In the genomic region with DNA sequence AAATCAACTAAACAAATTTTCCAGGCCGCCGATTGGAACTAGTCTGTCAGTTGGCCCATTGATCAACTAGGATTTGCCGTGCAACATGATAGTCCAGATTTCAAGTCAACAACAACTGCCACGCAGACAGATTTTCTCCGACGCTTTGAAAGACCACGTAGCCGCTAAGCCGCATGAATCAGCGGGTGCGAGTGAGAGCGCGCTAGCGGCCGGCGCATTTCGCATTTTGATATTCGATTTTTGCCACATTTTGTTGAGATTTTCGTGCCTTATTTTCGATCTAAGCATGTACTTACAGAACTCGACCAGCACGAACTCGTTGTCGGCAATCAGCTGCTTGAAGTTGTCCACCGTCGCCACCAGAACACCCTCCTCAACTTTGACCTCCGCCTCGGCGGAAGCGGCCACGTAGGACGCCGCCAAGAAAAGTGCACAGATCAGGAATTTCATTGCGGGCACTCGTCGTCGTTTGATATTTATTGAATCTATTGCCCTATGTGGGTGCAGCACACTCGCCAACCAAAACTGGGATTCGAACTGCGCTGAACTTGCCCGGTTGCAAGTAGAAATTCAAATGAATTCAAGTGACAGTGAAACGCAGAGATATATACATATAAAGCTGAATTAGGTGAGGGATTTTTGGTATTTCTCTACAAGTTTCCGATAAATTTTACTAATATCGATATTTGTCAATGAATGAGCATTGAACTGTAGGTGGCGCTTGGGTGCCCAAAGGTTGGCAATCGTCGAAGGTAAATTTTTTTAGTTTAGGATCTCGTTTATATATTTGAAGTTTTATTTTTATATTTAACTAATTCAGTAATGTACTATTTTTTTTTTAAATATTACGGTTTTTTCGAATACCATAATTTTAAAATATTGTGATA, we compare ENCODE assay signal across 6 fruit fly cellular contexts.
TF ChIP-seq lines count a peak whose summit lies in the region.

Gene Pdi (minus strand): TSS at position 837 of the 887 bp plus-strand sequence.

- TF ChIP-seq CTCF in S2 (optimal IDR thresholded peaks at IDR 0.05; lab: Kevin White, UChicago), result peak; percentile 87 to 94
- TF ChIP-seq CTCF in whole organism, embryonic (GFP tag; optimal IDR thresholded peaks at IDR 0.05; lab: Kevin White, UChicago), result peak; percentile 97

TF ChIP-seq in whole organism, adult, 20 proteins besides CTCF, POLR2A, EP300 and RAD21 (continues in another document):
- TF ChIP-seq CG5204 (GFP tag; optimal IDR thresholded peaks at IDR 0.05; lab: Kevin White, UChicago) (no peak), bab1 (GFP tag; optimal IDR thresholded peaks at IDR 0.05; lab: Kevin White, UChicago) (peak; percentile 81), cnc (optimal IDR thresholded peaks at IDR 0.05; lab: Kevin White, UChicago) (no peak), CG33017 (tag; optimal IDR thresholded peaks at IDR 0.05; lab: Kevin White, UChicago) (peak; percentile 51), Crg-1 (GFP tag; optimal IDR thresholded peaks at IDR 0.05; lab: Kevin White, UChicago) (peak; percentile 6), tj (GFP tag; optimal IDR thresholded peaks at IDR 0.05; lab: Kevin White, UChicago) (peak; percentile 77), CG1620 (GFP tag; optimal IDR thresholded peaks at IDR 0.05; lab: Kevin White, UChicago) (peak; percentile 57), Hr96 (GFP tag; optimal IDR thresholded peaks at IDR 0.05; lab: Kevin White, UChicago) (peak; percentile 36), CG12768 (GFP tag; optimal IDR thresholded peaks at IDR 0.05; lab: Kevin White, UChicago) (peak; percentile 34), ovo (GFP tag; optimal IDR thresholded peaks at IDR 0.05; lab: Kevin White, UChicago) (no peak), Mnt (GFP tag; optimal IDR thresholded peaks at IDR 0.05; lab: Kevin White, UChicago) (peak; percentile 33), CG14711 (tag; optimal IDR thresholded peaks at IDR 0.05; lab: Kevin White, UChicago) (no peak), CG11617 (GFP tag; optimal IDR thresholded peaks at IDR 0.05; lab: Kevin White, UChicago) (no peak), toe (GFP tag; optimal IDR thresholded peaks at IDR 0.05; lab: Kevin White, UChicago) (peak; percentile 41), Clk (GFP tag; optimal IDR thresholded peaks at IDR 0.05; lab: Kevin White, UChicago) (no peak), kay (GFP tag; lab: Kevin White, UChicago; ENCODE audit: borderline replicate concordance) (peak; percentile 28)

TF ChIP-seq in whole organism, embryonic, 481 proteins besides CTCF, POLR2A, EP300 and RAD21 (continues in another document):
- TF ChIP-seq trh (GFP tag; optimal IDR thresholded peaks at IDR 0.05; lab: Kevin White, UChicago) (peak; percentile 1), gcm2 (GFP tag; optimal IDR thresholded peaks at IDR 0.05; lab: Kevin White, UChicago) (peak; percentile 51), Hr3 (GFP tag; optimal IDR thresholded peaks at IDR 0.05; lab: Kevin White, UChicago) (peak; percentile 9), Dbx (GFP tag; IDR thresholded peaks at IDR 0.05; lab: Robert Waterston, UW) (0 out of 3 replicates have a peak, but pooled peaks have one; percentile 33), NfI (GFP tag; optimal IDR thresholded peaks at IDR 0.05; lab: Kevin White, UChicago) (peak; percentile 10), HLH54F (GFP tag; optimal IDR thresholded peaks at IDR 0.05; lab: Kevin White, UChicago) (no peak), vnd (GFP tag; IDR thresholded peaks at IDR 0.05; lab: Robert Waterston, UW; ENCODE audit: partially characterized antibody) (peak; percentile 49; the same call in 2 of the 3 replicates), Fer1 (GFP tag; optimal IDR thresholded peaks at IDR 0.05; lab: Kevin White, UChicago) (peak; percentile 29), CG15696 (tag; optimal IDR thresholded peaks at IDR 0.05; lab: Kevin White, UChicago) (peak; percentile 43), Asciz (GFP tag; optimal IDR thresholded peaks at IDR 0.05; lab: Kevin White, UChicago) (no peak), D19B (GFP tag; optimal IDR thresholded peaks at IDR 0.05; lab: Kevin White, UChicago) (no peak), CG3407 (GFP tag; optimal IDR thresholded peaks at IDR 0.05; lab: Kevin White, UChicago) (peak; percentile 25), CG17829 (tag; optimal IDR thresholded peaks at IDR 0.05; lab: Kevin White, UChicago) (peak; percentile 62), gem (tag; optimal IDR thresholded peaks at IDR 0.05; lab: Kevin White, UChicago) (peak; percentile 32), CG7556 (GFP tag; optimal IDR thresholded peaks at IDR 0.05; lab: Kevin White, UChicago) (no peak)

TF ChIP-seq in whole organism, prepupa, 60 proteins besides CTCF, POLR2A, EP300 and RAD21 (continues in another document):
- TF ChIP-seq Sox102F (GFP tag; optimal IDR thresholded peaks at IDR 0.05; lab: Kevin White, UChicago) (peak; percentile 37), CG15336 (GFP tag; IDR thresholded peaks at IDR 0.05; lab: Robert Waterston, UW) (peak; percentile 12; the same call in 1 of the 2 replicates), Smox (GFP tag; optimal IDR thresholded peaks at IDR 0.05; lab: Kevin White, UChicago) (no peak), CG6163 (GFP tag; IDR thresholded peaks at IDR 0.05; lab: Robert Waterston, UW) (peak; percentile 40; the same call in 2 of the 3 replicates), Hr39 (GFP tag; optimal IDR thresholded peaks at IDR 0.05; lab: Kevin White, UChicago) (no peak), dsx (GFP tag; optimal IDR thresholded peaks at IDR 0.05; lab: Kevin White, UChicago; ENCODE audit: poor library complexity, severe bottlenecking) (peak; percentile 20), svp (GFP tag; lab: Kevin White, UChicago) (peak; percentile 82), esn (GFP tag; optimal IDR thresholded peaks at IDR 0.05; lab: Kevin White, UChicago) (peak; percentile 35), spab (GFP tag; optimal IDR thresholded peaks at IDR 0.05; lab: Kevin White, UChicago) (no peak), Eip78C (GFP tag; lab: Kevin White, UChicago) (peak; percentile 81), net (GFP tag; optimal IDR thresholded peaks at IDR 0.05; lab: Kevin White, UChicago) (peak; percentile 15), lz (GFP tag; optimal IDR thresholded peaks at IDR 0.05; lab: Kevin White, UChicago) (peak; percentile 16), pdm3 (GFP tag; optimal IDR thresholded peaks at IDR 0.05; lab: Kevin White, UChicago) (no peak), CG16779 (tag; optimal IDR thresholded peaks at IDR 0.05; lab: Kevin White, UChicago) (peak; percentile 23), CG11762 (GFP tag; optimal IDR thresholded peaks at IDR 0.05; lab: Kevin White, UChicago; ENCODE audit: insufficient read depth) (no peak), CG34406 (GFP tag; optimal IDR thresholded peaks at IDR 0.05; lab: Kevin White, UChicago) (no peak)

TF ChIP-seq in whole organism, pupa, 21 proteins besides CTCF, POLR2A, EP300 and RAD21:
- TF ChIP-seq CG9948 (tag; optimal IDR thresholded peaks at IDR 0.05; lab: Kevin White, UChicago) (no peak), Pif1B (GFP tag; optimal IDR thresholded peaks at IDR 0.05; lab: Kevin White, UChicago) (peak; percentile 33), Snoo (tag; optimal IDR thresholded peaks at IDR 0.05; lab: Kevin White, UChicago) (peak; percentile 36), CG17806 (tag; optimal IDR thresholded peaks at IDR 0.05; lab: Kevin White, UChicago) (no peak), gl (tag; optimal IDR thresholded peaks at IDR 0.05; lab: Kevin White, UChicago) (no peak), CG34367 (tag; optimal IDR thresholded peaks at IDR 0.05; lab: Kevin White, UChicago) (no peak), CG4496 (GFP tag; IDR thresholded peaks at IDR 0.05; lab: Robert Waterston, UW) (0 out of 3 replicates have a peak, but pooled peaks have one; percentile 39), Ets98B (GFP tag; IDR thresholded peaks at IDR 0.05; lab: Robert Waterston, UW) (peak; percentile 38; the same call in 1 of the 2 replicates), CG32121 (GFP tag; IDR thresholded peaks at IDR 0.05; lab: Robert Waterston, UW) (no peak)

TF ChIP-seq in whole organism, wandering third instar larva, 38 proteins besides CTCF, POLR2A, EP300 and RAD21 (continues in another document):
- no peak for TF ChIP-seq CG32264 (GFP tag; optimal IDR thresholded peaks at IDR 0.05; lab: Kevin White, UChicago)
- no peak for TF ChIP-seq psq (GFP tag; optimal IDR thresholded peaks at IDR 0.05; lab: Kevin White, UChicago)
- peak; percentile 10 for TF ChIP-seq ey (GFP tag; optimal IDR thresholded peaks at IDR 0.05; lab: Kevin White, UChicago)
- no peak for TF ChIP-seq Myc (optimal IDR thresholded peaks at IDR 0.05; lab: Kevin White, UChicago)
- peak; percentile 26 for TF ChIP-seq HLH106 (tag; optimal IDR thresholded peaks at IDR 0.05; lab: Kevin White, UChicago)
- TF ChIP-seq sv (GFP tag; optimal IDR thresholded peaks at IDR 0.05; lab: Kevin White, UChicago), result no peak
- TF ChIP-seq dl (GFP tag; optimal IDR thresholded peaks at IDR 0.05; lab: Kevin White, UChicago; ENCODE audit: insufficient read depth in 1 of 2, partially characterized antibody in 2 of 2), result peak in 1 of 2 experiments; percentile 32
- peak; percentile 47 for TF ChIP-seq h (GFP tag; optimal IDR thresholded peaks at IDR 0.05; lab: Kevin White, UChicago)
- TF ChIP-seq Vsx2 (GFP tag; optimal IDR thresholded peaks at IDR 0.05; lab: Kevin White, UChicago; ENCODE audit: partially characterized antibody), result no peak
- no peak for TF ChIP-seq lola (GFP tag; optimal IDR thresholded peaks at IDR 0.05; lab: Kevin White, UChicago)
- TF ChIP-seq GATAd (GFP tag; optimal IDR thresholded peaks at IDR 0.05; lab: Kevin White, UChicago), result no peak
- TF ChIP-seq Dif (GFP tag; optimal IDR thresholded peaks at IDR 0.05; lab: Kevin White, UChicago; ENCODE audit: partially characterized antibody), result peak; percentile 57
- peak; percentile 9 for TF ChIP-seq Jra (GFP tag; optimal IDR thresholded peaks at IDR 0.05; lab: Kevin White, UChicago)
- peak; percentile 98 for TF ChIP-seq CrebA (GFP tag; optimal IDR thresholded peaks at IDR 0.05; lab: Kevin White, UChicago; ENCODE audit: borderline replicate concordance)
- peak; percentile 21 for TF ChIP-seq fru (GFP tag; optimal IDR thresholded peaks at IDR 0.05; lab: Kevin White, UChicago)
- peak in 1 of 2 experiments; percentile 36 for TF ChIP-seq foxo (GFP tag; optimal IDR thresholded peaks at IDR 0.05; lab: Kevin White, UChicago)
- TF ChIP-seq OdsH (GFP tag; optimal IDR thresholded peaks at IDR 0.05; lab: Kevin White, UChicago), result no peak
- no peak for TF ChIP-seq dmrt93B (GFP tag; optimal IDR thresholded peaks at IDR 0.05; lab: Kevin White, UChicago)
- TF ChIP-seq dsf (GFP tag; optimal IDR thresholded peaks at IDR 0.05; lab: Kevin White, UChicago; ENCODE audit: borderline replicate concordance), result no peak
- TF ChIP-seq tai (GFP tag; optimal IDR thresholded peaks at IDR 0.05; lab: Kevin White, UChicago), result no peak
- peak; percentile 84 for TF ChIP-seq Hr83 (GFP tag; optimal IDR thresholded peaks at IDR 0.05; lab: Kevin White, UChicago; ENCODE audit: poor library complexity, severe bottlenecking)
- no peak for TF ChIP-seq usp (GFP tag; optimal IDR thresholded peaks at IDR 0.05; lab: Kevin White, UChicago)
- TF ChIP-seq sage (GFP tag; optimal IDR thresholded peaks at IDR 0.05; lab: Kevin White, UChicago), result no peak
- no peak for TF ChIP-seq Hr78 (GFP tag; optimal IDR thresholded peaks at IDR 0.05; lab: Kevin White, UChicago)
- peak; percentile 43 for TF ChIP-seq rgr (GFP tag; optimal IDR thresholded peaks at IDR 0.05; lab: Kevin White, UChicago)
- no peak for TF ChIP-seq Abd-B (GFP tag; optimal IDR thresholded peaks at IDR 0.05; lab: Kevin White, UChicago)
